Fruit fly (Drosophila melanogaster) whole organism, embryonic: ENCODE data around the gene RpS30.
A peak's percentile ranks its signal among the peaks of the same experiment; 100 is the strongest.

ENCODE experiments used
- CG10654 ChIP-seq: fragments of 200-800 bp; sonication (Bioruptor generic); optimal IDR thresholded peaks from 2 replicates; lab custom pipeline; 2016; ENCODE audit warnings: missing biosample characterization, missing genetic modification characterization
- CG11456 ChIP-seq: fragments of 200-800 bp; sonication (Bioruptor generic); IDR thresholded peaks from 3 replicates; pipeline ENCODE4 v1.3.6; 2022; ENCODE audit warnings: missing biosample characterization, missing genetic modification characterization
- CG12744 ChIP-seq: fragments of 200-800 bp; sonication (Bioruptor generic); optimal IDR thresholded peaks from 2 replicates; lab custom pipeline; 2016; ENCODE audit warnings: missing biosample characterization, missing genetic modification characterization
- CG12942 ChIP-seq: fragments of 200-800 bp; sonication (Bioruptor generic); optimal IDR thresholded peaks from 3 replicates; lab custom pipeline; 2016; ENCODE audit warnings: missing biosample characterization, missing genetic modification characterization
- CG14014 ChIP-seq: fragments of 200-800 bp; sonication (Bioruptor generic); IDR thresholded peaks from 2 replicates; pipeline ENCODE4 v1.3.6; 2022; ENCODE audit warnings: missing biosample characterization, missing genetic modification characterization
- CG15696 ChIP-seq: fragments of 200-800 bp; sonication (Bioruptor generic); optimal IDR thresholded peaks from 2 replicates; lab custom pipeline; 2019; ENCODE audit warnings: missing biosample characterization, mild to moderate bottlenecking, missing genetic modification characterization, moderate library complexity
- CG1647 ChIP-seq: fragments of 200-800 bp; sonication (Bioruptor generic); optimal IDR thresholded peaks from 3 replicates; lab custom pipeline; 2016; ENCODE audit warnings: missing biosample characterization, missing genetic modification characterization
- CG17802 ChIP-seq: fragments of 200-800 bp; sonication (Bioruptor generic); optimal IDR thresholded peaks from 2 replicates; lab custom pipeline; 2018; ENCODE audit warnings: missing biosample characterization, mild to moderate bottlenecking, missing genetic modification characterization, moderate library complexity
- CG2120 ChIP-seq: fragments of 200-800 bp; sonication (Bioruptor generic); optimal IDR thresholded peaks from 3 replicates; lab custom pipeline; 2016; ENCODE audit warnings: missing biosample characterization, missing genetic modification characterization
- CG33557 ChIP-seq: fragments of 200-800 bp; sonication (Bioruptor generic); optimal IDR thresholded peaks from 2 replicates; lab custom pipeline; 2019; ENCODE audit warnings: missing biosample characterization, mild to moderate bottlenecking, missing genetic modification characterization, moderate library complexity
- CG5180 ChIP-seq: fragments of 200-800 bp; sonication (Bioruptor generic); optimal IDR thresholded peaks from 3 replicates; lab custom pipeline; 2017; ENCODE audit warnings: missing biosample characterization, missing genetic modification characterization, mild to moderate bottlenecking, moderate library complexity, missing genetic modification reagents
- CG6654 ChIP-seq: fragments of 200-800 bp; sonication (Bioruptor generic); optimal IDR thresholded peaks from 2 replicates; lab custom pipeline; 2017; ENCODE audit warnings: missing biosample characterization, mild to moderate bottlenecking, missing genetic modification characterization
- CG7987 ChIP-seq: fragments of 200-800 bp; sonication (Bioruptor generic); optimal IDR thresholded peaks from 2 replicates; lab custom pipeline; 2018; ENCODE audit warnings: missing biosample characterization, mild to moderate bottlenecking, missing genetic modification characterization, moderate library complexity
- CG8290 ChIP-seq, 3 experiments: fragments of 200-800 bp; sonication (Bioruptor generic); optimal IDR thresholded peaks; 2 replicates each; lab custom pipeline; 2016 to 2019; ENCODE audit warnings: missing biosample characterization in 3 of 3, missing genetic modification characterization in 3 of 3, mild to moderate bottlenecking in 2 of 3, moderate library complexity in 1 of 3
- CG9215 ChIP-seq: fragments of 200-800 bp; sonication (Bioruptor generic); IDR thresholded peaks from 2 replicates; pipeline ENCODE4 v1.3.6; 2022; ENCODE audit warnings: missing biosample characterization, missing genetic modification characterization
- CoRest ChIP-seq: fragments of 200-800 bp; sonication (Bioruptor generic); optimal IDR thresholded peaks from 3 replicates; lab custom pipeline; 2018; ENCODE audit warnings: missing biosample characterization, mild to moderate bottlenecking, missing genetic modification characterization, moderate library complexity
- Eip74EF ChIP-seq, 2 experiments: fragments of 200-800 bp in 1 of 2; fragments of >200 bp in 1 of 2; sonication (Bioruptor generic) in 1 of 2; optimal IDR thresholded peaks; 2 replicates each; lab custom pipeline; 2017 to 2019; ENCODE audit warnings: missing biosample characterization in 2 of 2, missing genetic modification characterization in 2 of 2, mild to moderate bottlenecking in 1 of 2, moderate library complexity in 1 of 2
- Fer2 ChIP-seq: fragments of 200-800 bp; sonication (Bioruptor generic); optimal IDR thresholded peaks from 2 replicates; lab custom pipeline; 2018; ENCODE audit warnings: missing biosample characterization, mild to moderate bottlenecking, missing genetic modification characterization, moderate library complexity
- Gsc ChIP-seq: fragments of 200-800 bp; sonication (Bioruptor generic); IDR thresholded peaks from 2 replicates; pipeline ENCODE4 v1.3.6; 2022; ENCODE audit warnings: missing biosample characterization, missing genetic modification characterization
- H2.0 ChIP-seq: fragments of 200-800 bp; sonication (Bioruptor generic); IDR thresholded peaks from 2 replicates; pipeline ENCODE4 v1.3.6; 2022; ENCODE audit warnings: missing biosample characterization, missing genetic modification characterization
- HLH54F ChIP-seq: fragments of 200-800 bp; sonication (Bioruptor generic); optimal IDR thresholded peaks from 3 replicates; lab custom pipeline; 2016; ENCODE audit warnings: missing biosample characterization, missing genetic modification characterization
- HmgD ChIP-seq: fragments of 200-800 bp; sonication (Bioruptor generic); optimal IDR thresholded peaks from 3 replicates; lab custom pipeline; 2016; ENCODE audit warnings: missing biosample characterization, missing genetic modification characterization
- Hr39 ChIP-seq: fragments of >200 bp; optimal IDR thresholded peaks from 2 replicates; lab custom pipeline; 2017
- Jarid2 ChIP-seq: fragments of 200-800 bp; sonication (Bioruptor generic); optimal IDR thresholded peaks from 3 replicates; lab custom pipeline; 2017; ENCODE audit warnings: mild to moderate bottlenecking, missing biosample characterization, missing genetic modification reagents, missing genetic modification characterization
- MESR4 ChIP-seq: fragments of 200-800 bp; sonication (Bioruptor generic); optimal IDR thresholded peaks from 2 replicates; lab custom pipeline; 2018; ENCODE audit warnings: missing biosample characterization, mild to moderate bottlenecking, missing genetic modification characterization, moderate library complexity
- PHDP ChIP-seq: fragments of 200-800 bp; sonication (Bioruptor generic); optimal IDR thresholded peaks from 3 replicates; lab custom pipeline; 2018; ENCODE audit warnings: missing biosample characterization, mild to moderate bottlenecking, missing genetic modification characterization, moderate library complexity
- Scr ChIP-seq: fragments of 200-800 bp; sonication (Bioruptor generic); IDR thresholded peaks from 2 replicates; pipeline ENCODE4 v1.3.6; 2022; ENCODE audit warnings: missing biosample characterization, missing genetic modification characterization; ENCODE audit not compliant: partially characterized antibody
- Six4 ChIP-seq: fragments of 200-800 bp; sonication (Bioruptor generic); optimal IDR thresholded peaks from 2 replicates; lab custom pipeline; 2016; ENCODE audit warnings: missing biosample characterization, missing genetic modification characterization
- Sry-β ChIP-seq: fragments of 200-800 bp; sonication (Bioruptor generic); optimal IDR thresholded peaks from 2 replicates; lab custom pipeline; 2018; ENCODE audit warnings: missing biosample characterization, mild to moderate bottlenecking, missing genetic modification characterization, moderate library complexity
- cad ChIP-seq: fragments of >200 bp; optimal IDR thresholded peaks from 2 replicates; lab custom pipeline; 2017; ENCODE audit warnings: missing biosample characterization, missing genetic modification characterization
- danr ChIP-seq: fragments of 200-800 bp; sonication (Bioruptor generic); IDR thresholded peaks from 2 replicates; pipeline ENCODE4 v1.3.6; 2022; ENCODE audit warnings: missing biosample characterization, missing genetic modification characterization
- eyg ChIP-seq: fragments of 200-800 bp; sonication (Bioruptor generic); optimal IDR thresholded peaks from 3 replicates; lab custom pipeline; 2016; ENCODE audit warnings: missing biosample characterization, missing genetic modification characterization
- jigr1 ChIP-seq: fragments of 200-800 bp; sonication (Bioruptor generic); IDR thresholded peaks from 3 replicates; pipeline ENCODE4 v1.3.6; 2022; ENCODE audit warnings: missing biosample characterization, missing genetic modification characterization
- lov ChIP-seq, 2 experiments: fragments of 200-800 bp in 1 of 2; fragments of >200 bp in 1 of 2; sonication (Bioruptor generic) in 1 of 2; IDR thresholded peaks in 1 of 2; optimal IDR thresholded peaks in 1 of 2; 2 replicates in 1 of 2; 3 replicates in 1 of 2; pipeline versions ENCODE4 v1.3.6 to Lab custom; 2017 to 2022; ENCODE audit warnings: missing biosample characterization in 1 of 2, missing genetic modification characterization in 1 of 2
- mam ChIP-seq: fragments of 200-800 bp; sonication (Bioruptor generic); optimal IDR thresholded peaks from 3 replicates; lab custom pipeline; 2016; ENCODE audit warnings: missing biosample characterization, missing genetic modification characterization
- nom ChIP-seq: fragments of 200-800 bp; sonication (Bioruptor generic); optimal IDR thresholded peaks from 2 replicates; lab custom pipeline; 2017; ENCODE audit warnings: missing biosample characterization, missing genetic modification characterization, mild to moderate bottlenecking, moderate library complexity, missing genetic modification reagents
- pum ChIP-seq: fragments of 200-800 bp; sonication (Bioruptor generic); optimal IDR thresholded peaks from 2 replicates; lab custom pipeline; 2016; ENCODE audit warnings: missing biosample characterization, missing genetic modification characterization
- pzg ChIP-seq: fragments of 200-800 bp; sonication (Bioruptor generic); optimal IDR thresholded peaks from 3 replicates; lab custom pipeline; 2018; ENCODE audit warnings: missing biosample characterization, mild to moderate bottlenecking, missing genetic modification characterization, moderate library complexity
- run ChIP-seq: fragments of 200-800 bp; sonication (Bioruptor generic); optimal IDR thresholded peaks from 3 replicates; lab custom pipeline; 2018; ENCODE audit warnings: missing biosample characterization, mild to moderate bottlenecking, missing genetic modification characterization
- sens ChIP-seq: fragments of 200-800 bp; sonication (Bioruptor generic); peaks from one replicate; lab custom pipeline; 2016; ENCODE audit warnings: missing biosample characterization, missing genetic modification characterization
- slou ChIP-seq: fragments of 200-800 bp; sonication (Bioruptor generic); optimal IDR thresholded peaks from 3 replicates; lab custom pipeline; 2016; ENCODE audit warnings: missing biosample characterization, missing genetic modification characterization
- trem ChIP-seq: fragments of 200-800 bp; optimal IDR thresholded peaks from 3 replicates; lab custom pipeline; 2019; ENCODE audit warnings: missing biosample characterization, mild to moderate bottlenecking, missing genetic modification characterization, moderate library complexity
- vnd ChIP-seq: fragments of 200-800 bp; sonication (Bioruptor generic); IDR thresholded peaks from 3 replicates; pipeline ENCODE4 v1.3.6; 2022; ENCODE audit warnings: missing biosample characterization, missing genetic modification characterization; ENCODE audit not compliant: partially characterized antibody
- wdn ChIP-seq: fragments of 200-800 bp; sonication (Bioruptor generic); IDR thresholded peaks from 2 replicates; pipeline ENCODE4 v1.3.6; 2022; ENCODE audit warnings: missing biosample characterization, missing genetic modification characterization
- zfh1 ChIP-seq: fragments of 200-800 bp; sonication (Bioruptor generic); IDR thresholded peaks from 3 replicates; pipeline ENCODE4 v1.3.6; 2022; ENCODE audit warnings: missing biosample characterization, missing genetic modification characterization

Gene RpS30

DNA sequence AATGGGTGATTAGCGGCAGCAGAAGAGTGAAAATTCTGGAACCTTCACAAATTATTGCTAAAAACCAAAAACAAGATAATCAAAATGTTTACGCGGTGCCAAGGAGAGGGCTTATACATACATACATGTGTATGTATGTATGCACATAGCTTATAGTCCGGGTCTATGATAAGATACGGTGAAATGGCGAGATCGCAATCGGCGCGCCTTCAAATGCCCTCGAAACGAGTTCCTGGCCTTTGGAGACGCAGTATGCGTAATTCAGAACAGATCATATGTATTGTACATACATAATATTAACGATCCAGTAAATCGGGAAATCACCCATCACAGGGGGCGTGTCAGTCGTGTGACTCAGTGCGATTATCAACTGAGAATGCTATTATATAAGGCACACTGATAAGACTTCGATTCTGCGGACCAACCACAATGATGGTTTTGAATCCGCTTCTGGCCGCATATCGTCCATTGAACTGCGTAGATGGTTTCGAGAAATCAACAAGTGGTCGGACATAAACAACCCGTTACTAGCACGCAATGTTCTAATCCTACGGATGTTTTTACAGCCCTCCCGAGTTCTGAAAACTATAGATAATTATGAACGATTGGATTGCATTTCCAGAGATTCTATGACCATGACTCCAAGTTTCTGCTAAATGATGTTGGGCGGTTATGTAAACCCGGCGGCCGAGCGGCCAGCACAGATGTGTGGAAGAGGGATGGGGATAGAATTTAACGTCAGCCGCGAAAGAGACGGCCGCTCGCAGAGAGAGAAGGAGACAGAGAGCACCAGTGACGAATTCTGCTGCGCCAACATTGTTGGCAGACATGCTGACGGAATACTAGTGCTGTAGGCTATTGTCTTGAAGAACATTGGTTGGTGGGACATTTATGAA, 21.5 kb upstream of the RpS30 start (continued):
- TF ChIP-seq lov (optimal IDR thresholded peaks at IDR 0.05; lab: Kevin White, UChicago) (no peak), lov (GFP tag; IDR thresholded peaks at IDR 0.05; lab: Robert Waterston, UW) (0 out of 3 replicates have a peak, but pooled peaks have one; percentile 35), nom (GFP tag; lab: Kevin White, UChicago) (peak; percentile 16), cad (GFP tag; lab: Kevin White, UChicago) (peak; percentile 4), vnd (no peak), CG7987 (GFP tag; lab: Kevin White, UChicago) (peak; percentile 15), Scr (GFP tag; lab: Robert Waterston, UW) (0 out of 2 replicates have a peak, but pooled peaks have one; percentile 20), CG14014 (GFP tag; lab: Robert Waterston, UW) (0 out of 2 replicates have a peak, but pooled peaks have one; percentile 13), Eip74EF (GFP tag; optimal IDR thresholded peaks at IDR 0.05; lab: Kevin White, UChicago) (peak in 1 of 2 experiments; percentile 18), mam (GFP tag; lab: Kevin White, UChicago) (peak; percentile 24), sens (GFP tag; lab: Kevin White, UChicago) (peak; percentile 61), CG8290 (GFP tag; optimal IDR thresholded peaks at IDR 0.05; lab: Kevin White, UChicago) (no peak), CG8290 (tag; optimal IDR thresholded peaks at IDR 0.05; lab: Kevin White, UChicago) (peak in 1 of 2 experiments; percentile 53), CG5180 (GFP tag; lab: Kevin White, UChicago) (no peak)

DNA sequence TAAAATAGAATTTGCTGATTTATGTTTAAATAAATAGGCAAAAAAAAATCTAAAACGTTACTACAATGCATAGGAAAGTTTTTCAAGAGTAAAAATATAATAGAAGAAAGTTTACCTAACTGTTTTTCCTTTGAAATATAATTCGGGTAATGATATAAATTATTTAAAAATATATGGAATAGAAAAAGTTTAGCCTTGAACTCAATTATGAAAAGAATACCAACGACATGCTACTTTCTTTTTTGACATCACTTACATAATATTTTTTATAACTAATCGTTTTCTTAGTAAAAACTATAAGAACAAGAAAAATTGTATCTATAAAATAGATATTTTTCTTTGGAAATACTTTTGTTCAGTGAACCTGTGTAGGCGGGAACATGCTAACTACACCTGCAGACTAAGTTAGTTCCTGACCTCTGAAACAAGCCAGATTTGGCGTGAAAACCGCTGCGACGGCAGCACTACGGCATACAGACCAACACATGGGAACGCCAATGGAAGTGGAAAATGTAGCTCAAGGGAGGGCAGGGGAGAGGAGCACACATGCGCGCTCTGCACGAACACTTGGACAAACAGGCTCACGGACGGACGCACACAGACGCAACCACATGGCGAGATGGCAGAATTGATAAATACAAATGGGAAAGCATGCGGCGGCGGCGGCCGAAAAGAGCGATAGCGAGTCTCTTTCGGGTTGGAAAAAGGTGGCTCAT, 20.7 kb upstream of the RpS30 start:
- no peak for TF ChIP-seq run (tag; lab: Kevin White, UChicago)
- TF ChIP-seq wdn (GFP tag; lab: Robert Waterston, UW), result no peak
- TF ChIP-seq jigr1 (GFP tag; lab: Robert Waterston, UW), result no peak
- TF ChIP-seq slou (GFP tag; lab: Kevin White, UChicago), result no peak
- no peak for TF ChIP-seq MESR4 (GFP tag; lab: Kevin White, UChicago)
- no peak for TF ChIP-seq Jarid2
- no peak for TF ChIP-seq CG10654
- 0 out of 3 replicates have a peak, but pooled peaks have one; percentile 14 for TF ChIP-seq zfh1 (GFP tag; lab: Robert Waterston, UW)
- no peak for TF ChIP-seq CG2120
- no peak for TF ChIP-seq Gsc (GFP tag; lab: Robert Waterston, UW)
- TF ChIP-seq pum (GFP tag; lab: Kevin White, UChicago), result no peak
- no peak for TF ChIP-seq H2.0 (GFP tag; lab: Robert Waterston, UW)
- no peak for TF ChIP-seq CG1647
- TF ChIP-seq mam (GFP tag; lab: Kevin White, UChicago), result no peak
- TF ChIP-seq CG9215 (GFP tag; lab: Robert Waterston, UW), result no peak
- TF ChIP-seq danr (GFP tag; lab: Robert Waterston, UW), result no peak
- TF ChIP-seq CG6654, result no peak
- peak; percentile 98 for TF ChIP-seq Sry-β (GFP tag; lab: Kevin White, UChicago)
- TF ChIP-seq pzg (GFP tag; lab: Kevin White, UChicago), result peak; percentile 21
- TF ChIP-seq CG11456 (GFP tag; lab: Robert Waterston, UW), result no peak
- TF ChIP-seq Hr39 (lab: Kevin White, UChicago), result no peak
- TF ChIP-seq CoRest (tag; lab: Kevin White, UChicago), result peak; percentile 53
- TF ChIP-seq Fer2 (tag; lab: Kevin White, UChicago), result no peak
- TF ChIP-seq eyg, result no peak
- TF ChIP-seq CG12942 (GFP tag; lab: Kevin White, UChicago), result no peak
- TF ChIP-seq trem (tag; lab: Kevin White, UChicago), result peak; percentile 21
- TF ChIP-seq Six4 (GFP tag; lab: Kevin White, UChicago), result no peak
- TF ChIP-seq CG15696 (tag; lab: Kevin White, UChicago), result no peak
- no peak for TF ChIP-seq CG33557 (GFP tag; lab: Kevin White, UChicago)
- TF ChIP-seq CG12744 (GFP tag; lab: Kevin White, UChicago), result no peak
- TF ChIP-seq HmgD (GFP tag; lab: Kevin White, UChicago), result no peak
- no peak for TF ChIP-seq PHDP (tag; lab: Kevin White, UChicago)
- TF ChIP-seq CG17802 (tag; lab: Kevin White, UChicago), result no peak
- no peak for TF ChIP-seq HLH54F (GFP tag; lab: Kevin White, UChicago)
